Worm (Caenorhabditis elegans) whole organism, late embryonic: Measurements from ENCODE around the gene F57F4.1.

ENCODE experiments used
- ama-1 ChIP-seq: fragments of 150-350 bp; optimal IDR thresholded peaks from 2 replicates; lab custom pipeline; 2014
- ceh-24 ChIP-seq: sonication (generic microtip); optimal IDR thresholded peaks from 2 replicates; lab custom pipeline; 2016; ENCODE audit warnings: mild to moderate bottlenecking, missing genetic modification characterization, missing compliant biosample characterization
- elt-2 ChIP-seq: sonication (generic microtip); optimal IDR thresholded peaks from 2 replicates; lab custom pipeline; 2016; ENCODE audit warnings: missing genetic modification reagents, missing genetic modification characterization, missing compliant biosample characterization
- ets-4 ChIP-seq: sonication (generic microtip); optimal IDR thresholded peaks from 2 replicates; lab custom pipeline; 2016; ENCODE audit warnings: missing genetic modification characterization, missing compliant biosample characterization
- nhr-232 ChIP-seq: sonication (generic microtip); optimal IDR thresholded peaks from 2 replicates; lab custom pipeline; 2016; ENCODE audit warnings: missing genetic modification characterization, missing compliant biosample characterization
- pax-1 ChIP-seq: fragments of 150-350 bp; optimal IDR thresholded peaks from 2 replicates; lab custom pipeline; 2014; ENCODE audit warnings: missing biosample characterization, missing genetic modification characterization
- pha-2 ChIP-seq: sonication (generic microtip); optimal IDR thresholded peaks from 2 replicates; lab custom pipeline; 2017; ENCODE audit warnings: mild to moderate bottlenecking, missing genetic modification characterization, missing compliant biosample characterization
- pros-1 ChIP-seq: fragments of 150-350 bp; optimal IDR thresholded peaks from 2 replicates; lab custom pipeline; 2014; ENCODE audit warnings: missing biosample characterization, missing genetic modification reagents, missing genetic modification characterization
- sdc-2 ChIP-seq: sonication (generic microtip); optimal IDR thresholded peaks from 2 replicates; lab custom pipeline; 2016; ENCODE audit warnings: missing genotype, missing genetic modification characterization, missing compliant biosample characterization
- unc-55 ChIP-seq: sonication (generic microtip); optimal IDR thresholded peaks from 2 replicates; lab custom pipeline; 2017; ENCODE audit warnings: missing biosample characterization, missing genetic modification reagents, missing genetic modification characterization
- unc-86 ChIP-seq: sonication (generic microtip); optimal IDR thresholded peaks from 2 replicates; lab custom pipeline; 2016; ENCODE audit warnings: missing genetic modification characterization, missing compliant biosample characterization

ce11 chrV:6413057-6413456 lies 22.8 kb downstream of the F57F4.1 start:
- TF ChIP-seq ama-1 (no peak), pha-2 (tag; lab: Kevin White, UChicago) (no peak), pros-1 (tag; lab: Kevin White, UChicago) (no peak), ceh-24 (tag; lab: Kevin White, UChicago) (no peak), ets-4 (tag; lab: Kevin White, UChicago) (no peak), elt-2 (tag; lab: Kevin White, UChicago) (peak; percentile 54), sdc-2 (tag; lab: Kevin White, UChicago) (no peak), unc-55 (GFP tag; lab: Kevin White, UChicago) (no peak), unc-86 (tag; lab: Kevin White, UChicago) (no peak), nhr-232 (tag; lab: Kevin White, UChicago) (no peak), pax-1 (tag; lab: Kevin White, UChicago) (no peak)
